Worm (Caenorhabditis elegans) whole organism, mixed stage, embryonic: ENCODE data around the gene C16C4.1.

Source experiments
- ces-1 ChIP-seq: fragments of 150-350 bp; optimal IDR thresholded peaks from 2 replicates; lab custom pipeline; 2014; ENCODE audit warnings: missing biosample characterization, missing genetic modification reagents, missing genetic modification characterization
- elt-3 ChIP-seq: fragments of 150-350 bp; optimal IDR thresholded peaks from 2 replicates; lab custom pipeline; 2014; ENCODE audit warnings: missing biosample characterization, missing genetic modification characterization
- lsy-2 ChIP-seq: fragments of 150-350 bp; optimal IDR thresholded peaks from 2 replicates; lab custom pipeline; 2014; ENCODE audit warnings: missing biosample characterization, missing genetic modification characterization
- mep-1 ChIP-seq: fragments of 150-350 bp; optimal IDR thresholded peaks from 2 replicates; lab custom pipeline; 2017; ENCODE audit warnings: missing biosample characterization, missing genetic modification reagents, missing genetic modification characterization, inconsistent platforms
- nhr-12 ChIP-seq: fragments of 150-350 bp; optimal IDR thresholded peaks from 2 replicates; lab custom pipeline; 2014; ENCODE audit warnings: missing biosample characterization, missing genetic modification characterization
- nhr-237 ChIP-seq: fragments of 150-350 bp; optimal IDR thresholded peaks from 2 replicates; lab custom pipeline; 2014; ENCODE audit warnings: missing biosample characterization, missing genetic modification characterization
- nhr-76 ChIP-seq: sonication (generic microtip); optimal IDR thresholded peaks from 2 replicates; lab custom pipeline; 2017; ENCODE audit warnings: missing biosample characterization, missing genetic modification characterization
- pha-4 ChIP-seq: fragments of 150-350 bp; optimal IDR thresholded peaks from 2 replicates; lab custom pipeline; 2018; ENCODE audit warnings: missing biosample characterization, missing genetic modification reagents, missing genetic modification characterization
- tbx-8 ChIP-seq: fragments of 200-800 bp; sonication (Bioruptor generic); optimal IDR thresholded peaks from 2 replicates; lab custom pipeline; 2018; ENCODE audit warnings: mild to moderate bottlenecking, missing genetic modification characterization, moderate library complexity, missing compliant biosample characterization
- ztf-11 ChIP-seq: fragments of 150-350 bp; optimal IDR thresholded peaks from 2 replicates; lab custom pipeline; 2014; ENCODE audit warnings: missing biosample characterization, missing genetic modification characterization

ce11 chrII:1852503-1852902, 41.5 kb upstream of the C16C4.1 start, which contains the start of gene C52E2.2:
- no peak for TF ChIP-seq lsy-2 (tag; lab: Kevin White, UChicago)
- TF ChIP-seq nhr-237 (tag; lab: Kevin White, UChicago) = no peak
- TF ChIP-seq nhr-76 = no peak
- TF ChIP-seq pha-4 (tag; lab: Kevin White, UChicago) = no peak
- TF ChIP-seq elt-3 (tag; lab: Kevin White, UChicago) = no peak
- no peak for TF ChIP-seq tbx-8
- TF ChIP-seq ces-1 (GFP tag; lab: Kevin White, UChicago) = no peak
- no peak for TF ChIP-seq ztf-11
- no peak for TF ChIP-seq mep-1 (tag; lab: Kevin White, UChicago)
- TF ChIP-seq nhr-12 (tag; lab: Kevin White, UChicago) = no peak
